Fruit fly (Drosophila melanogaster): ENCODE measurements around the gene Acbp3.

Gene Acbp3

DNA sequence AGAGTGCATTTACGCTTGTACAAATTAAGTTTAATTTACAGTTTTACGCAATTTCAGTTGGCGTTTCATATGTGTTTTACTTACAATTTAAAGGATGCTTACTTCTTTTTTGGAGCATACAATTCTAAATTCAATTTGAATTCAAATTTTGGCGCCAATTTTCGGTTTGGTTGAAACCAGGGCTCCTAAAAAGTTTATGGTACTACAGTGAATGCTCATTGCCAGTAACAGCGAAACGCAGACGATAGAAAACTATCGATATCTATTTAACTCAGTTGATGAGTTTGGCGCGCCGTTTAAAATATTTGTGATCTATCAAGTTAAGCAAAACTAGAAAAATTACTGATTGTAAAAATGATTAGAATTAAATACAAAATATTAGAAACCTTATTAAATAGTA lies 36.7 kb upstream of the Acbp3 start (continued):
- TF ChIP-seq CG8290 (GFP tag; optimal IDR thresholded peaks at IDR 0.05), result no peak
- no peak for TF ChIP-seq CG8290 (tag; optimal IDR thresholded peaks at IDR 0.05)
- TF ChIP-seq wek (GFP tag; optimal IDR thresholded peaks at IDR 0.05), result no peak
- no peak for TF ChIP-seq CG4360 (GFP tag; IDR thresholded peaks at IDR 0.05)
- TF ChIP-seq CG7271 (tag; optimal IDR thresholded peaks at IDR 0.05), result no peak
- no peak for TF ChIP-seq HmgZ (tag; optimal IDR thresholded peaks at IDR 0.05)
- no peak for TF ChIP-seq fd64A (GFP tag; optimal IDR thresholded peaks at IDR 0.05)
- no peak for TF ChIP-seq Xbp1 (GFP tag; optimal IDR thresholded peaks at IDR 0.05)
- no peak for TF ChIP-seq az2 (GFP tag; optimal IDR thresholded peaks at IDR 0.05)
- peak; percentile 56 for TF ChIP-seq bbx (GFP tag; IDR thresholded peaks at IDR 0.05; ENCODE audit: partially characterized antibody)
- no peak for TF ChIP-seq CG17385 (GFP tag; optimal IDR thresholded peaks at IDR 0.05)
- TF ChIP-seq nerfin-2 (GFP tag; IDR thresholded peaks at IDR 0.05; ENCODE audit: partially characterized antibody), result peak; percentile 47
- TF ChIP-seq knrl (GFP tag; IDR thresholded peaks at IDR 0.05; ENCODE audit: partially characterized antibody), result peak; percentile 63
- TF ChIP-seq onecut (GFP tag; IDR thresholded peaks at IDR 0.05), result no peak
- no peak for TF ChIP-seq MBD-R2 (GFP tag; IDR thresholded peaks at IDR 0.05)
- no peak for TF ChIP-seq ham (GFP tag; IDR thresholded peaks at IDR 0.05)
- TF ChIP-seq fd96Cb (tag; optimal IDR thresholded peaks at IDR 0.05), result no peak
- TF ChIP-seq Dp (GFP tag; optimal IDR thresholded peaks at IDR 0.05), result peak; percentile 68
- no peak for TF ChIP-seq Rfx (GFP tag; IDR thresholded peaks at IDR 0.05)
- no peak for TF ChIP-seq CG11695 (GFP tag; IDR thresholded peaks at IDR 0.05)
- peak; percentile 74 for TF ChIP-seq Dref (GFP tag; IDR thresholded peaks at IDR 0.05)
- peak; percentile 42; the same call in 1 of the 3 replicates for TF ChIP-seq vnd (GFP tag; IDR thresholded peaks at IDR 0.05; ENCODE audit: partially characterized antibody)
- no peak for TF ChIP-seq CG6813 (GFP tag; optimal IDR thresholded peaks at IDR 0.05)
- no peak for TF ChIP-seq salm (tag; optimal IDR thresholded peaks at IDR 0.05)
- no peak for TF ChIP-seq Bteb2 (GFP tag; optimal IDR thresholded peaks at IDR 0.05)
- TF ChIP-seq Xrp1 (GFP tag; IDR thresholded peaks at IDR 0.05), result no peak
- TF ChIP-seq mld (GFP tag; IDR thresholded peaks at IDR 0.05; ENCODE audit: partially characterized antibody), result peak; percentile 51; the same call in 1 of the 3 replicates
- TF ChIP-seq lov (optimal IDR thresholded peaks at IDR 0.05), result no peak
- no peak for TF ChIP-seq lov (GFP tag; IDR thresholded peaks at IDR 0.05)
- no peak for TF ChIP-seq CG14050 (GFP tag; IDR thresholded peaks at IDR 0.05)
- TF ChIP-seq CG7745 (tag; optimal IDR thresholded peaks at IDR 0.05), result no peak
- no peak for TF ChIP-seq luna (GFP tag; optimal IDR thresholded peaks at IDR 0.05)
- peak; percentile 57; the same call in 2 of the 3 replicates for TF ChIP-seq Doc3 (GFP tag; IDR thresholded peaks at IDR 0.05; ENCODE audit: partially characterized antibody)
- TF ChIP-seq CG7963 (GFP tag; IDR thresholded peaks at IDR 0.05; ENCODE audit: partially characterized antibody), result peak; percentile 47; the same call in 2 of the 3 replicates
- peak; percentile 67 for TF ChIP-seq unc-4 (GFP tag; IDR thresholded peaks at IDR 0.05; ENCODE audit: partially characterized antibody)
- TF ChIP-seq unpg (GFP tag; optimal IDR thresholded peaks at IDR 0.05), result no peak
- no peak for TF ChIP-seq CG17612 (GFP tag; IDR thresholded peaks at IDR 0.05)
- TF ChIP-seq CG16813 (GFP tag; IDR thresholded peaks at IDR 0.05; ENCODE audit: partially characterized antibody), result peak; percentile 40; the same call in 1 of the 3 replicates
- TF ChIP-seq CG18599 (GFP tag; optimal IDR thresholded peaks at IDR 0.05), result no peak
- TF ChIP-seq CG34422 (GFP tag; IDR thresholded peaks at IDR 0.05), result no peak
- no peak for TF ChIP-seq CG1647 (GFP tag; optimal IDR thresholded peaks at IDR 0.05)
- TF ChIP-seq Fer2 (tag; optimal IDR thresholded peaks at IDR 0.05), result no peak
- peak; percentile 71 for TF ChIP-seq CG7928 (GFP tag; optimal IDR thresholded peaks at IDR 0.05)
- no peak for TF ChIP-seq Bdp1 (GFP tag; optimal IDR thresholded peaks at IDR 0.05)
- TF ChIP-seq CG31224 (GFP tag; IDR thresholded peaks at IDR 0.05), result no peak
- TF ChIP-seq Scr (GFP tag; IDR thresholded peaks at IDR 0.05; ENCODE audit: partially characterized antibody), result peak; percentile 67
- TF ChIP-seq CG2116 (GFP tag; optimal IDR thresholded peaks at IDR 0.05), result peak; percentile 77
- TF ChIP-seq gt (GFP tag; IDR thresholded peaks at IDR 0.05), result no peak
- TF ChIP-seq klu (GFP tag; IDR thresholded peaks at IDR 0.05), result no peak
- peak; percentile 56; the same call in 1 of the 3 replicates for TF ChIP-seq hb (GFP tag; IDR thresholded peaks at IDR 0.05; ENCODE audit: partially characterized antibody)
- TF ChIP-seq phol (tag; optimal IDR thresholded peaks at IDR 0.05), result no peak

Data from whole organism, embryonic.